Worm (Caenorhabditis elegans) whole organism, early embryonic: ENCODE results near the gene Y38F1A.2.

Experiments
- B0310.2 ChIP-seq: sonication (generic microtip); optimal IDR thresholded peaks from 2 replicates; lab custom pipeline; 2016; ENCODE audit warnings: mild to moderate bottlenecking, missing genetic modification characterization, missing compliant biosample characterization
- F13C5.2 ChIP-seq: sonication (generic microtip); optimal IDR thresholded peaks from 2 replicates; lab custom pipeline; 2017; ENCODE audit warnings: mild to moderate bottlenecking, missing genetic modification characterization, inconsistent platforms, missing compliant biosample characterization
- aly-1 ChIP-seq: sonication (generic microtip); optimal IDR thresholded peaks from 2 replicates; lab custom pipeline; 2016; ENCODE audit warnings: missing genetic modification characterization, missing compliant biosample characterization
- ama-1 ChIP-seq: fragments of 150-350 bp; optimal IDR thresholded peaks from 2 replicates; lab custom pipeline; 2014
- ceh-13 ChIP-seq: fragments of 200-800 bp; sonication (Bioruptor generic); optimal IDR thresholded peaks from 2 replicates; lab custom pipeline; 2018; ENCODE audit warnings: mild to moderate bottlenecking, missing genetic modification characterization, missing compliant biosample characterization
- ceh-36 ChIP-seq: sonication (generic microtip); optimal IDR thresholded peaks from 2 replicates; lab custom pipeline; 2016; ENCODE audit warnings: missing genetic modification characterization, inconsistent platforms, missing compliant biosample characterization
- ets-7 ChIP-seq: sonication (generic microtip); optimal IDR thresholded peaks from 2 replicates; lab custom pipeline; 2016; ENCODE audit warnings: missing genotype, missing genetic modification characterization, missing compliant biosample characterization
- flt-1 ChIP-seq: fragments of 200-800 bp; sonication (Bioruptor generic); IDR thresholded peaks from 2 replicates; pipeline ENCODE4 v1.3.6; 2022; ENCODE audit warnings: missing genetic modification characterization, missing compliant biosample characterization
- hmbx-1 ChIP-seq: sonication (generic microtip); optimal IDR thresholded peaks from 2 replicates; lab custom pipeline; 2016; ENCODE audit warnings: mild to moderate bottlenecking, missing genetic modification characterization, missing compliant biosample characterization
- hnd-1 ChIP-seq: sonication (generic microtip); optimal IDR thresholded peaks from 2 replicates; lab custom pipeline; 2016; ENCODE audit warnings: missing genetic modification characterization, missing compliant biosample characterization
- pes-1 ChIP-seq: fragments of 200-800 bp; sonication (Bioruptor generic); IDR thresholded peaks from 2 replicates; pipeline ENCODE4 v1.3.6; 2022; ENCODE audit warnings: missing genetic modification reagents, missing genetic modification characterization, missing compliant biosample characterization
- scrt-1 ChIP-seq: fragments of 200-800 bp; sonication (Bioruptor generic); IDR thresholded peaks from 2 replicates; pipeline ENCODE4 v1.3.6; 2022; ENCODE audit warnings: missing genetic modification characterization, missing compliant biosample characterization
- tbx-11 ChIP-seq: fragments of 200-800 bp; sonication (Bioruptor generic); IDR thresholded peaks from 2 replicates; pipeline ENCODE4 v1.3.6; 2022; ENCODE audit warnings: missing genetic modification characterization, missing compliant biosample characterization

- TF ChIP-seq ama-1 (lab: Kevin White, UChicago), result no peak
- no peak for TF ChIP-seq hnd-1 (tag; lab: Kevin White, UChicago)
- no peak for TF ChIP-seq flt-1 (GFP tag; lab: Robert Waterston, UW)
- no peak for TF ChIP-seq B0310.2 (tag; lab: Kevin White, UChicago)
- TF ChIP-seq F13C5.2 (tag; lab: Kevin White, UChicago), result no peak
- no peak for TF ChIP-seq ceh-36 (tag; lab: Kevin White, UChicago)
- no peak for TF ChIP-seq hmbx-1 (tag; lab: Kevin White, UChicago)
- no peak for TF ChIP-seq ceh-13
- TF ChIP-seq tbx-11 (GFP tag; lab: Robert Waterston, UW), result no peak
- no peak for TF ChIP-seq scrt-1 (GFP tag; lab: Robert Waterston, UW)
- no peak for TF ChIP-seq aly-1 (tag; lab: Kevin White, UChicago)
- no peak for TF ChIP-seq ets-7
- TF ChIP-seq pes-1 (GFP tag; lab: Robert Waterston, UW), result no peak
Measured at ce11 chrII:13003244-13003643, 48.5 kb downstream of the Y38F1A.2 start.
